Worm (Caenorhabditis elegans) whole organism, early embryonic: ENCODE measurements around the gene pifk-1.

Experiments
- B0310.2 ChIP-seq: sonication (generic microtip); optimal IDR thresholded peaks from 2 replicates; lab custom pipeline; 2016; ENCODE audit warnings: mild to moderate bottlenecking, missing genetic modification characterization, missing compliant biosample characterization
- F13C5.2 ChIP-seq: sonication (generic microtip); optimal IDR thresholded peaks from 2 replicates; lab custom pipeline; 2017; ENCODE audit warnings: mild to moderate bottlenecking, missing genetic modification characterization, inconsistent platforms, missing compliant biosample characterization
- aly-1 ChIP-seq: sonication (generic microtip); optimal IDR thresholded peaks from 2 replicates; lab custom pipeline; 2016; ENCODE audit warnings: missing genetic modification characterization, missing compliant biosample characterization
- ama-1 ChIP-seq: fragments of 150-350 bp; optimal IDR thresholded peaks from 2 replicates; lab custom pipeline; 2014
- ceh-13 ChIP-seq: fragments of 200-800 bp; sonication (Bioruptor generic); optimal IDR thresholded peaks from 2 replicates; lab custom pipeline; 2018; ENCODE audit warnings: mild to moderate bottlenecking, missing genetic modification characterization, missing compliant biosample characterization
- ceh-36 ChIP-seq: sonication (generic microtip); optimal IDR thresholded peaks from 2 replicates; lab custom pipeline; 2016; ENCODE audit warnings: missing genetic modification characterization, inconsistent platforms, missing compliant biosample characterization
- ets-7 ChIP-seq: sonication (generic microtip); optimal IDR thresholded peaks from 2 replicates; lab custom pipeline; 2016; ENCODE audit warnings: missing genotype, missing genetic modification characterization, missing compliant biosample characterization
- flt-1 ChIP-seq: fragments of 200-800 bp; sonication (Bioruptor generic); IDR thresholded peaks from 2 replicates; pipeline ENCODE4 v1.3.6; 2022; ENCODE audit warnings: missing genetic modification characterization, missing compliant biosample characterization
- hmbx-1 ChIP-seq: sonication (generic microtip); optimal IDR thresholded peaks from 2 replicates; lab custom pipeline; 2016; ENCODE audit warnings: mild to moderate bottlenecking, missing genetic modification characterization, missing compliant biosample characterization
- hmg-4 ChIP-seq: fragments of 200-800 bp; sonication (Bioruptor generic); optimal IDR thresholded peaks from 2 replicates; lab custom pipeline; 2018; ENCODE audit warnings: mild to moderate bottlenecking, missing genetic modification characterization, missing compliant biosample characterization
- hnd-1 ChIP-seq: sonication (generic microtip); optimal IDR thresholded peaks from 2 replicates; lab custom pipeline; 2016; ENCODE audit warnings: missing genetic modification characterization, missing compliant biosample characterization
- pes-1 ChIP-seq: fragments of 200-800 bp; sonication (Bioruptor generic); IDR thresholded peaks from 2 replicates; pipeline ENCODE4 v1.3.6; 2022; ENCODE audit warnings: missing genetic modification reagents, missing genetic modification characterization, missing compliant biosample characterization
- scrt-1 ChIP-seq: fragments of 200-800 bp; sonication (Bioruptor generic); IDR thresholded peaks from 2 replicates; pipeline ENCODE4 v1.3.6; 2022; ENCODE audit warnings: missing genetic modification characterization, missing compliant biosample characterization
- sea-1 ChIP-seq: fragments of 200-800 bp; sonication (Bioruptor generic); conservative IDR thresholded peaks from 2 replicates; pipeline ENCODE4 v1.3.6; 2022; ENCODE audit warnings: missing genetic modification characterization, missing compliant biosample characterization
- tbx-11 ChIP-seq: fragments of 200-800 bp; sonication (Bioruptor generic); IDR thresholded peaks from 2 replicates; pipeline ENCODE4 v1.3.6; 2022; ENCODE audit warnings: missing genetic modification characterization, missing compliant biosample characterization
- tbx-37 ChIP-seq: fragments of 200-800 bp; sonication (Bioruptor generic); conservative IDR thresholded peaks from 2 replicates; pipeline ENCODE4 v1.3.6; 2022; ENCODE audit warnings: missing genetic modification reagents, missing genetic modification characterization, missing compliant biosample characterization
- tra-4 ChIP-seq: sonication (generic microtip); optimal IDR thresholded peaks from 2 replicates; lab custom pipeline; 2017; ENCODE audit warnings: missing genetic modification characterization, missing compliant biosample characterization

pifk-1 gene

ce11 chrX:871957-872715 lies 52.2 kb downstream of the pifk-1 start, which contains the start of gene F56F10.1:
F56F10.1 (plus strand) TSS chrX:872603.
- no peak for TF ChIP-seq aly-1
- TF ChIP-seq ceh-13 (GFP tag; lab: Kevin White, UChicago) = no peak
- no peak for TF ChIP-seq tra-4 (tag; lab: Kevin White, UChicago)
- TF ChIP-seq tbx-11 (GFP tag; lab: Robert Waterston, UW) = no peak
- TF ChIP-seq tbx-37 = no peak
- no peak for TF ChIP-seq ceh-36 (tag; lab: Kevin White, UChicago)
- no peak for TF ChIP-seq F13C5.2 (tag; lab: Kevin White, UChicago)
- no peak for TF ChIP-seq ets-7 (tag; lab: Kevin White, UChicago)
- TF ChIP-seq hnd-1 (tag; lab: Kevin White, UChicago) = no peak
- TF ChIP-seq hmbx-1 (tag; lab: Kevin White, UChicago) = no peak
- no peak for TF ChIP-seq B0310.2 (tag; lab: Kevin White, UChicago)

DNA sequence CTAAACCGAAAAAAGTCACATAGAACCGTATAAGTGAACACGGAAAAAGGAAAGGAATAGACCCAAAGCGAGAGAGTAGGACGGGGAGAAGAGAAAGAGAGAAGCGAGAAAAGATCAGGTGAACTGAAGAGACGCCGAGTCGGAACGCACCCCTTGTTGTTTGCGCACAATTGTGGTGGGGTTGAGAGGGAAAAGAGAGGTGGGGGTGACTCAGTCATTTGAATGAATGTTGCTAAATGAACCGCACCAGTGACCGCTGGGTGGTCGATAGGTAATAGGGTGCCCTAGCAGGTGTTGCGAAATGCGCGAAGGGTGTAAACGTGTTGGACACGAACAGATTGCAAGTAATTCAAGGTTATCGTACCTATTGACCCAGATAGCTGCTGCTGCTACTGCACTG lies 53.3 kb downstream of the pifk-1 start, which contains the start of gene lgl-1:
lgl-1 (minus strand) TSS at position 70 of the 400 bp plus-strand sequence.
- TF ChIP-seq B0310.2 (tag; lab: Kevin White, UChicago) (no peak), tbx-11 (GFP tag; lab: Robert Waterston, UW) (no peak), ceh-13 (GFP tag; lab: Kevin White, UChicago) (no peak), ama-1 (lab: Kevin White, UChicago) (no peak), hmg-4 (peak; percentile 90), hnd-1 (tag; lab: Kevin White, UChicago) (no peak), sea-1 (GFP tag; lab: Robert Waterston, UW) (no peak; the same call in 1 of the 2 replicates), pes-1 (GFP tag; lab: Robert Waterston, UW) (no peak), ets-7 (tag; lab: Kevin White, UChicago) (no peak), hmbx-1 (tag; lab: Kevin White, UChicago) (no peak), flt-1 (GFP tag; lab: Robert Waterston, UW) (no peak), F13C5.2 (tag; lab: Kevin White, UChicago) (peak; percentile 45), scrt-1 (GFP tag; lab: Robert Waterston, UW) (0 out of 2 replicates have a peak, but pooled peaks have one; percentile 41), aly-1 (no peak), ceh-36 (tag; lab: Kevin White, UChicago) (no peak), tbx-37 (no peak)
